Fruit fly (Drosophila melanogaster): ENCODE data around the gene CG16704.

CG16704 gene

DNA sequence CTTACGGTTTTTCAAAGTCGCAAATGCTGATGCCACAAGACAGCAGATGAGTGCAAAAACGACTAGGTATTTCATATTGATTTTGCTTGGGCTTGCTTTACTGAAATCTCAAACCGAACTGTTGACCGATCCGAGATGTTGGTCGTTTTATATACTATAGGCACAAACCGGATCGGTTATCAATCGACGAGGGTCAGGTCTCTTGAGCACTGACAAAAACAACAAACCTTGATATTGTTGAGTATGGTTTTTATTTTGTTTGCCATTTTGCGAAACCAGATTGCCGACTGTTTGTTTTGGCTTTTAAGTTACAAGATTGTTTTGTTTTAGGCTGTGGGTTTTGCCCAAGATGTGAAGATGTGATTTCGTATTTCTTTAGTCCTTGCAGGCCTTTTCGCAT lies at the start of gene CG16704:
Gene CG16704 (minus strand): TSS at position 122 of the 400 bp plus-strand sequence.
- TF ChIP-seq svp (GFP tag) (peak; percentile 96), CG6792 (GFP tag; optimal IDR thresholded peaks at IDR 0.05) (no peak), ss (GFP tag; optimal IDR thresholded peaks at IDR 0.05) (peak in 1 of 2 experiments; percentile 2), CG1621 (tag; optimal IDR thresholded peaks at IDR 0.05) (peak; percentile 2), Sox102F (GFP tag; optimal IDR thresholded peaks at IDR 0.05) (no peak)

DNA sequence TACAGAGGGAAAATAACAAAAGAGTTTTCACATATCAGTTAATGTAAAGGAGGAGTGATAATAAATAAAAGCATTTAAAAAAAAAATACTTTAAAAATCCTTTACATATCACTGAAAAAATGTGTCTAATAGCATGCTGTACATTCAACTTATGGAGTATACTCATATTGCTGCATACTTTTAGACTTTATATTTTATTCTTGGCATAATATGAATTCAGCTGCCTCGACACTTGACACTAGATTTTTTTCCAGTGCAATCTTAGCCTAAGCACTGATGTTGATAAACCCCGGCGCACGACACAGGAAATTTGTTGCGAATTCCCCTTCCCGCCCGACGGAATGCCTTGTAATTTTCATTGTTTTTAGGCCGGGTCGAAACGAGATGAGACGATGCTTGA lies 48.1 kb upstream of the CG16704 start:
- TF ChIP-seq Eip78C (GFP tag) = peak; percentile 14
- TF ChIP-seq CG3919 (GFP tag; optimal IDR thresholded peaks at IDR 0.05) = no peak

- peak; percentile 31 for TF ChIP-seq achi (GFP tag; optimal IDR thresholded peaks at IDR 0.05)
- peak in 1 of 2 experiments; percentile 1 for TF ChIP-seq salr (GFP tag; optimal IDR thresholded peaks at IDR 0.05)
- TF ChIP-seq CG6276 (GFP tag; optimal IDR thresholded peaks at IDR 0.05) = peak; percentile 2
- TF ChIP-seq Hr4 (GFP tag; optimal IDR thresholded peaks at IDR 0.05) = peak; percentile 58
- no peak for TF ChIP-seq CG6792 (GFP tag; optimal IDR thresholded peaks at IDR 0.05)
- no peak for TF ChIP-seq fd85E (GFP tag; optimal IDR thresholded peaks at IDR 0.05)
- peak; percentile 14 for TF ChIP-seq Ets96B (tag; optimal IDR thresholded peaks at IDR 0.05)
- peak; percentile 88 for TF ChIP-seq Eip78C (GFP tag)
- TF ChIP-seq CG4318 (GFP tag; optimal IDR thresholded peaks at IDR 0.05) = peak; percentile 16
- TF ChIP-seq CG32006 (GFP tag; optimal IDR thresholded peaks at IDR 0.05) = peak; percentile 60
- TF ChIP-seq Eip93F (GFP tag; optimal IDR thresholded peaks at IDR 0.05) = no peak
- peak; percentile 57 for TF ChIP-seq svp (GFP tag)
- TF ChIP-seq vri (GFP tag; optimal IDR thresholded peaks at IDR 0.05) = no peak
- TF ChIP-seq OdsH (GFP tag; optimal IDR thresholded peaks at IDR 0.05) = peak; percentile 34
Observed at dm6 chr2L:3737682-3738081, 45.3 kb upstream of the CG16704 start.

DNA sequence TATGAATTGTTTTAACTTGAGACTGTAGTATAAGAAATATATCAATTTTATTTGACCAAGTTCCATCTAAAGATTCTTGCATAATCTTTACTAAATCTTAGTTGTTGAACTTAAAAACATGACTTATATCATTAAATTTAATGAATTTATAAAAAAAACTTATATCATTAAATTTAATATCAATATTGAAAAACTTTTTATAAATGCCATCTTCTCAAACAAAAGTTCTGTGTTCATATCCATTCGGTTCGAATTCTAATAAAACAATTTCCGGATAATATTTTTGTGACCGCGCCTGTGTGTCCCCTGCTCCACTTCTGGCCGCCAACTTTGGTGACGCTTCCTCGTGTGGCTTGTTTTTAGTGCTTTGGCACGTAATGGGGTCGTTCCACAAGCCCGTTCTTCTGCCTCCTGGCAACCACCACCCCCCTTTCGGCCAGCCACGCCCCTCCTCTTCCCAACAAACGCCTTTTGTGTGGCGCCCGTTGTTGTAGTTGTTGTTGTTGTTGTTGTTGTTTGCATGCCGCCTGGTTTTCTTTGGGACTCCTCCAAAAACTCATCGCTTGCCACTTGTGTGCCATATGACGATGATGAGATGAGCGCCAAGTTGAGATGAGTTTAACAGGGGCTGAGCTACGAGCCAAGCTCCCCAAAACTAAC lies 44.7 kb upstream of the CG16704 start:
- TF ChIP-seq salr (GFP tag; optimal IDR thresholded peaks at IDR 0.05) (peak in 1 of 2 experiments; percentile 32), Eip78C (GFP tag) (peak; percentile 81), Sox14 (GFP tag; optimal IDR thresholded peaks at IDR 0.05) (no peak), achi (GFP tag; optimal IDR thresholded peaks at IDR 0.05) (peak; percentile 39), CG10631 (GFP tag; optimal IDR thresholded peaks at IDR 0.05) (no peak), acj6 (GFP tag; optimal IDR thresholded peaks at IDR 0.05) (peak; percentile 10), svp (GFP tag) (peak; percentile 56), CG3919 (GFP tag; optimal IDR thresholded peaks at IDR 0.05) (peak; percentile 36), CG32006 (GFP tag; optimal IDR thresholded peaks at IDR 0.05) (peak; percentile 61), CG34406 (GFP tag; optimal IDR thresholded peaks at IDR 0.05) (peak; percentile 13), Ets96B (tag; optimal IDR thresholded peaks at IDR 0.05) (peak; percentile 27), Hr39 (GFP tag; optimal IDR thresholded peaks at IDR 0.05) (no peak), CG6276 (GFP tag; optimal IDR thresholded peaks at IDR 0.05) (peak; percentile 36), Hr4 (GFP tag; optimal IDR thresholded peaks at IDR 0.05) (no peak), CG3032 (tag; optimal IDR thresholded peaks at IDR 0.05) (peak; percentile 4), spab (GFP tag; optimal IDR thresholded peaks at IDR 0.05) (no peak), OdsH (GFP tag; optimal IDR thresholded peaks at IDR 0.05) (peak; percentile 29), CG8632 (GFP tag; optimal IDR thresholded peaks at IDR 0.05) (peak; percentile 3), eg (GFP tag; IDR thresholded peaks at IDR 0.05) (0 out of 3 replicates have a peak, but pooled peaks have one; percentile 28), CG7368 (GFP tag; optimal IDR thresholded peaks at IDR 0.05) (no peak)

- TF ChIP-seq Eip78C (GFP tag) (peak; percentile 48), Lpt (GFP tag; optimal IDR thresholded peaks at IDR 0.05) (peak; percentile 44), CG32006 (GFP tag; optimal IDR thresholded peaks at IDR 0.05) (peak; percentile 90), CG3919 (GFP tag; optimal IDR thresholded peaks at IDR 0.05) (peak; percentile 13), CG8319 (GFP tag; optimal IDR thresholded peaks at IDR 0.05) (no peak), dsx (GFP tag; optimal IDR thresholded peaks at IDR 0.05; ENCODE audit: poor library complexity, severe bottlenecking) (no peak), CG10669 (GFP tag; optimal IDR thresholded peaks at IDR 0.05) (no peak), CG1621 (tag; optimal IDR thresholded peaks at IDR 0.05) (no peak), fd59A (GFP tag; optimal IDR thresholded peaks at IDR 0.05) (no peak), CG6276 (GFP tag; optimal IDR thresholded peaks at IDR 0.05) (peak; percentile 74), salr (GFP tag; optimal IDR thresholded peaks at IDR 0.05) (peak in 1 of 2 experiments; percentile 42), Hr4 (GFP tag; optimal IDR thresholded peaks at IDR 0.05) (peak; percentile 85), pdm3 (GFP tag; optimal IDR thresholded peaks at IDR 0.05) (peak; percentile 0), dac (GFP tag; optimal IDR thresholded peaks at IDR 0.05) (peak; percentile 74), CG16779 (tag; optimal IDR thresholded peaks at IDR 0.05) (no peak), CG4318 (GFP tag; optimal IDR thresholded peaks at IDR 0.05) (peak; percentile 74), CG10631 (GFP tag; optimal IDR thresholded peaks at IDR 0.05) (peak; percentile 1), CG15336 (GFP tag; IDR thresholded peaks at IDR 0.05) (peak; percentile 62), Sox14 (GFP tag; optimal IDR thresholded peaks at IDR 0.05) (no peak), CG8119 (GFP tag; IDR thresholded peaks at IDR 0.05) (peak; percentile 71), eg (GFP tag; IDR thresholded peaks at IDR 0.05) (0 out of 3 replicates have a peak, but pooled peaks have one; percentile 43)
Observed at dm6 chr2L:3731055-3731454, 38.7 kb upstream of the CG16704 start.

Measured in whole organism, prepupa.